Fruit fly (Drosophila melanogaster) whole organism, embryonic: ENCODE data around the gene CheA7a.

Experiments
- Asciz ChIP-seq: fragments of 200-800 bp; sonication (Bioruptor generic); optimal IDR thresholded peaks from 2 replicates; lab custom pipeline; 2017; ENCODE audit warnings: missing biosample characterization, mild to moderate bottlenecking, missing genetic modification characterization, missing genetic modification reagents
- Awh ChIP-seq: fragments of 200-800 bp; sonication (Bioruptor generic); IDR thresholded peaks from 2 replicates; pipeline ENCODE4, ENCODE4 v1.3.6; 2022; ENCODE audit warnings: missing biosample characterization, missing genetic modification characterization
- B-H2 ChIP-seq: fragments of 200-800 bp; sonication (Bioruptor generic); optimal IDR thresholded peaks from 2 replicates; lab custom pipeline; 2018; ENCODE audit warnings: missing biosample characterization, mild to moderate bottlenecking, missing genetic modification characterization
- BtbVII ChIP-seq: fragments of 200-800 bp; sonication (Bioruptor generic); optimal IDR thresholded peaks from 3 replicates; lab custom pipeline; 2017; ENCODE audit warnings: missing biosample characterization, mild to moderate bottlenecking, missing genetic modification characterization
- CG10565 ChIP-seq: fragments of 200-800 bp; sonication (Bioruptor generic); optimal IDR thresholded peaks from 3 replicates; lab custom pipeline; 2016; ENCODE audit warnings: missing biosample characterization, mild to moderate bottlenecking, missing genetic modification characterization
- CG12236 ChIP-seq: fragments of 200-800 bp; sonication (Bioruptor generic); optimal IDR thresholded peaks from 2 replicates; lab custom pipeline; 2016; ENCODE audit warnings: missing biosample characterization, missing genetic modification characterization
- CG12769 ChIP-seq: fragments of 200-800 bp; sonication (Bioruptor generic); optimal IDR thresholded peaks from 2 replicates; lab custom pipeline; 2019; ENCODE audit warnings: missing biosample characterization, mild to moderate bottlenecking, missing genetic modification characterization, moderate library complexity
- CG17829 ChIP-seq: fragments of 200-800 bp; optimal IDR thresholded peaks from 2 replicates; lab custom pipeline; 2019; ENCODE audit warnings: missing biosample characterization, mild to moderate bottlenecking, missing genetic modification characterization, moderate library complexity
- CG2199 ChIP-seq: fragments of 200-800 bp; sonication (Bioruptor generic); IDR thresholded peaks from 3 replicates; pipeline ENCODE4 v1.3.6; 2022; ENCODE audit warnings: missing biosample characterization, missing genetic modification characterization
- CG32532 ChIP-seq: fragments of 200-800 bp; sonication (Bioruptor generic); IDR thresholded peaks from 2 replicates; pipeline ENCODE4 v1.3.6; 2022; ENCODE audit warnings: missing biosample characterization, missing genetic modification characterization
- CG34376 ChIP-seq: fragments of 200-800 bp; sonication (Bioruptor generic); optimal IDR thresholded peaks from 2 replicates; lab custom pipeline; 2018; ENCODE audit warnings: missing biosample characterization, mild to moderate bottlenecking, missing genetic modification characterization
- CG4404 ChIP-seq: fragments of 200-800 bp; sonication (Bioruptor generic); IDR thresholded peaks from 2 replicates; pipeline ENCODE4 v1.3.6; 2022; ENCODE audit warnings: missing biosample characterization, missing genetic modification characterization
- CG4424 ChIP-seq: fragments of 200-800 bp; sonication (Bioruptor generic); optimal IDR thresholded peaks from 3 replicates; lab custom pipeline; 2016; ENCODE audit warnings: missing biosample characterization, missing genetic modification characterization
- CG4730 ChIP-seq: fragments of 200-800 bp; sonication (Bioruptor generic); IDR thresholded peaks from 2 replicates; pipeline ENCODE4 v1.3.6; 2022; ENCODE audit warnings: missing biosample characterization, missing genetic modification characterization
- CG5180 ChIP-seq: fragments of 200-800 bp; sonication (Bioruptor generic); optimal IDR thresholded peaks from 3 replicates; lab custom pipeline; 2017; ENCODE audit warnings: missing biosample characterization, missing genetic modification characterization, mild to moderate bottlenecking, moderate library complexity, missing genetic modification reagents
- CG5953 ChIP-seq: fragments of 200-800 bp; sonication (Bioruptor generic); IDR thresholded peaks from 2 replicates; pipeline ENCODE4 v1.3.6; 2022; ENCODE audit warnings: missing biosample characterization, missing genetic modification characterization
- CG6654 ChIP-seq: fragments of 200-800 bp; sonication (Bioruptor generic); optimal IDR thresholded peaks from 2 replicates; lab custom pipeline; 2017; ENCODE audit warnings: missing biosample characterization, mild to moderate bottlenecking, missing genetic modification characterization
- CG6689 ChIP-seq: fragments of 200-800 bp; sonication (Bioruptor generic); IDR thresholded peaks from 2 replicates; pipeline ENCODE4 v1.3.6; 2022; ENCODE audit warnings: missing biosample characterization, missing genetic modification characterization
- CG7928 ChIP-seq: fragments of 200-800 bp; sonication (Bioruptor generic); optimal IDR thresholded peaks from 2 replicates; lab custom pipeline; 2017; ENCODE audit warnings: missing biosample characterization, mild to moderate bottlenecking, missing genetic modification characterization
- CG8089 ChIP-seq: fragments of 200-800 bp; sonication (Bioruptor generic); optimal IDR thresholded peaks from 3 replicates; lab custom pipeline; 2016; ENCODE audit warnings: missing biosample characterization, missing genetic modification characterization
- CG8478 ChIP-seq: fragments of >200 bp; optimal IDR thresholded peaks from 2 replicates; lab custom pipeline; 2018
- CHES-1-like ChIP-seq: fragments of 200-800 bp; sonication (Bioruptor generic); optimal IDR thresholded peaks from 2 replicates; lab custom pipeline; 2016; ENCODE audit warnings: missing biosample characterization, missing genetic modification characterization
- CoRest ChIP-seq: fragments of 200-800 bp; sonication (Bioruptor generic); optimal IDR thresholded peaks from 3 replicates; lab custom pipeline; 2018; ENCODE audit warnings: missing biosample characterization, mild to moderate bottlenecking, missing genetic modification characterization, moderate library complexity
- D19B ChIP-seq: fragments of 200-800 bp; sonication (Bioruptor generic); optimal IDR thresholded peaks from 2 replicates; lab custom pipeline; 2017; ENCODE audit warnings: missing biosample characterization, mild to moderate bottlenecking, missing genetic modification characterization
- Dll ChIP-seq: fragments of 200-800 bp; sonication (Bioruptor generic); IDR thresholded peaks from 4 replicates; pipeline ENCODE4 v1.3.6; 2022; ENCODE audit warnings: missing biosample characterization, missing genetic modification characterization; ENCODE audit not compliant: partially characterized antibody
- E2f2 ChIP-seq: fragments of 200-800 bp; sonication (Bioruptor generic); IDR thresholded peaks from 2 replicates; pipeline ENCODE4 v1.3.6; 2022; ENCODE audit warnings: missing biosample characterization, missing genetic modification characterization
- Elba2 ChIP-seq: fragments of 200-800 bp; sonication (Bioruptor generic); optimal IDR thresholded peaks from 3 replicates; lab custom pipeline; 2016; ENCODE audit warnings: missing biosample characterization, missing genetic modification characterization
- Fer1 ChIP-seq: fragments of 200-800 bp; sonication (Bioruptor generic); optimal IDR thresholded peaks from 2 replicates; lab custom pipeline; 2017; ENCODE audit warnings: missing biosample characterization, mild to moderate bottlenecking, missing genetic modification characterization
- Fer3 ChIP-seq: fragments of 200-800 bp; sonication (Bioruptor generic); optimal IDR thresholded peaks from 2 replicates; lab custom pipeline; 2018; ENCODE audit warnings: missing biosample characterization, mild to moderate bottlenecking, missing genetic modification characterization, moderate library complexity
- HLHmδ ChIP-seq: fragments of 200-800 bp; sonication (Bioruptor generic); optimal IDR thresholded peaks from 2 replicates; lab custom pipeline; 2018; ENCODE audit warnings: missing biosample characterization, mild to moderate bottlenecking, missing genetic modification characterization, moderate library complexity
- Hmr ChIP-seq: fragments of 200-800 bp; sonication (Bioruptor generic); optimal IDR thresholded peaks from 3 replicates; lab custom pipeline; 2017; ENCODE audit warnings: mild to moderate bottlenecking, missing biosample characterization, missing genetic modification reagents, missing genetic modification characterization
- Lpt ChIP-seq: fragments of >200 bp; optimal IDR thresholded peaks from 2 replicates; lab custom pipeline; 2018; ENCODE audit warnings: missing biosample characterization, missing genetic modification characterization
- Med ChIP-seq: fragments of 200-800 bp; sonication (Bioruptor generic); peaks from one replicate; lab custom pipeline; 2016; ENCODE audit warnings: missing biosample characterization, missing genetic modification characterization, mild to moderate bottlenecking, inconsistent platforms, moderate library complexity
- Mrtf ChIP-seq: fragments of 200-800 bp; sonication (Bioruptor generic); IDR thresholded peaks from 3 replicates; pipeline ENCODE4 v1.3.6; 2022; ENCODE audit warnings: missing biosample characterization, missing genetic modification characterization
- Opbp ChIP-seq: fragments of 200-800 bp; sonication (Bioruptor generic); IDR thresholded peaks from 3 replicates; pipeline ENCODE4 v1.3.6; 2022; ENCODE audit warnings: missing biosample characterization, missing genetic modification characterization; ENCODE audit not compliant: partially characterized antibody
- Poxn ChIP-seq: fragments of 200-800 bp; sonication (Bioruptor generic); IDR thresholded peaks from 2 replicates; pipeline ENCODE4 v1.3.6; 2022; ENCODE audit warnings: missing biosample characterization, missing genetic modification characterization
- cato ChIP-seq: fragments of 200-800 bp; sonication (Bioruptor generic); optimal IDR thresholded peaks from 2 replicates; lab custom pipeline; 2016; ENCODE audit warnings: missing biosample characterization, missing genetic modification characterization, borderline replicate concordance
- cg ChIP-seq: fragments of 200-800 bp; sonication (Bioruptor generic); optimal IDR thresholded peaks from 3 replicates; lab custom pipeline; 2019; ENCODE audit warnings: missing biosample characterization, mild to moderate bottlenecking, missing genetic modification characterization, moderate library complexity
- exex ChIP-seq: fragments of 200-800 bp; sonication (Bioruptor generic); optimal IDR thresholded peaks from 4 replicates; lab custom pipeline; 2018; ENCODE audit warnings: missing biosample characterization, mild to moderate bottlenecking, missing genetic modification characterization, moderate library complexity
- fd3F ChIP-seq: fragments of 200-800 bp; sonication (Bioruptor generic); optimal IDR thresholded peaks from 2 replicates; lab custom pipeline; 2018; ENCODE audit warnings: missing biosample characterization, mild to moderate bottlenecking, missing genetic modification characterization, moderate library complexity
- ftz-f1 ChIP-seq: fragments of 200-800 bp; sonication (Bioruptor generic); optimal IDR thresholded peaks from 2 replicates; lab custom pipeline; 2016; ENCODE audit warnings: missing biosample characterization, missing genetic modification characterization
- pb ChIP-seq: fragments of 200-800 bp; sonication (Bioruptor generic); optimal IDR thresholded peaks from 3 replicates; lab custom pipeline; 2016; ENCODE audit warnings: missing biosample characterization, missing genetic modification characterization
- pros ChIP-seq: fragments of 200-800 bp; sonication (Bioruptor generic); optimal IDR thresholded peaks from 3 replicates; lab custom pipeline; 2019; ENCODE audit warnings: missing biosample characterization, mild to moderate bottlenecking, missing genetic modification characterization, moderate library complexity
- repo ChIP-seq: fragments of 200-800 bp; sonication (Bioruptor generic); optimal IDR thresholded peaks from 2 replicates; lab custom pipeline; 2016; ENCODE audit warnings: missing biosample characterization, missing genetic modification characterization
- stc ChIP-seq: fragments of 200-800 bp; sonication (Bioruptor generic); IDR thresholded peaks from 2 replicates; pipeline ENCODE4 v1.3.6; 2022; ENCODE audit warnings: missing biosample characterization, missing genetic modification characterization
- stwl ChIP-seq: fragments of 200-800 bp; sonication (Bioruptor generic); optimal IDR thresholded peaks from 3 replicates; lab custom pipeline; 2018; ENCODE audit warnings: missing biosample characterization, mild to moderate bottlenecking, missing genetic modification characterization, moderate library complexity
- trem ChIP-seq: fragments of 200-800 bp; optimal IDR thresholded peaks from 3 replicates; lab custom pipeline; 2019; ENCODE audit warnings: missing biosample characterization, mild to moderate bottlenecking, missing genetic modification characterization, moderate library complexity
- usp ChIP-seq: fragments of >200 bp; optimal IDR thresholded peaks from 2 replicates; lab custom pipeline; 2017; ENCODE audit warnings: missing biosample characterization, missing genetic modification characterization
- zfh1 ChIP-seq: fragments of 200-800 bp; sonication (Bioruptor generic); IDR thresholded peaks from 3 replicates; pipeline ENCODE4 v1.3.6; 2022; ENCODE audit warnings: missing biosample characterization, missing genetic modification characterization

CheA7a gene

DNA sequence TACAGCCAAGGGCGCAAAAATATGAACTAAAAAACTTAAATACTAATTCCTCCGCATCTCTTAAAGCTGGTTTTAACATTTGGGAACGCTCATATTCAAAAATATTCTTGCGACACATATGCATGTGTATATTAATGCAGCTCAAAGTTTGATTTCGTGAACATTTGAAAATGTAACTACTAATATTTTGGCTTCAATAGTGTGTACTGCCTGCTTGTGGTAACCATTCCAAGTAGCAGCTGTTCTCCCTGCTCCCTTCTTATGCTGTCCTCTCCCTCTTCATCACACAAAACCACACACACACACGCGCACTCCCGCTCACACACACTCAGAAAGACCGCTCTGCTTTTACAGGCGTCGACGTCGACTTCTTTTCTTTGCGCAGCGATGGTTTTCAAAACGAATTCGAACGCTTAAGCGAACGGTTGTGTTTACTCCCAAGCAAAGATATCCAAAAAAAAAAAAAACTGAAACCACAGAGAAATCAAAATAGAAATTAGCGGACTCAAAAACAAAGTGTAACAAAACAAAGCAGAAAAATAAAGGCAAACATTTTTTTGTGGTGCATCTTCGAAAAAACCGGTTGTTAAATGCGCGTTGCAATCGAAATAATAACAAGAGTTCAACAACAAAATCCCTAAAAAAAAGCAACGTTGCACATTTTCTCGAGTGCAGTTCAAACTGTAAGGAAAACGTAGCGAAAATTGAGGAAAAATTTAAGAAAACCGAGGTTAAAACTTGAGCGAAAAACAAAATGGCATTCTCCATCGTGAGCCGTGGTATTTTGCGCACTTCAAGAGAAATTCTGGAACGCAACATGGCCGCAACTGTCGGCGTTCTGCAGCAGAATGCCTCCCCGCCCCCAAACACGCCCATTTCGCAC, 40.7 kb upstream of the CheA7a start, which contains the start of gene CBP (continued):
- peak; percentile 96 for TF ChIP-seq CG2199 (GFP tag; lab: Robert Waterston, UW)
- no peak for TF ChIP-seq CG8478 (lab: Kevin White, UChicago)
- TF ChIP-seq CG5180, result peak; percentile 91
- TF ChIP-seq cato (GFP tag; lab: Kevin White, UChicago), result peak; percentile 96
- TF ChIP-seq Elba2, result peak; percentile 79
- peak; percentile 86 for TF ChIP-seq cg (GFP tag; lab: Kevin White, UChicago)
- peak; percentile 98 for TF ChIP-seq zfh1 (GFP tag; lab: Robert Waterston, UW)
- peak; percentile 99 for TF ChIP-seq pros (GFP tag; lab: Kevin White, UChicago)
- peak; percentile 96 for TF ChIP-seq Awh (GFP tag; lab: Robert Waterston, UW)
- TF ChIP-seq fd3F (GFP tag; lab: Kevin White, UChicago), result peak; percentile 94
- peak; percentile 85 for TF ChIP-seq B-H2 (GFP tag; lab: Kevin White, UChicago)
- peak; percentile 98 for TF ChIP-seq CoRest (tag; lab: Kevin White, UChicago)
- peak; percentile 86 for TF ChIP-seq D19B (GFP tag; lab: Kevin White, UChicago)
- TF ChIP-seq repo (GFP tag; lab: Kevin White, UChicago), result peak; percentile 96
- peak; percentile 97 for TF ChIP-seq stc (GFP tag; lab: Robert Waterston, UW)
- TF ChIP-seq Med (GFP tag; lab: Kevin White, UChicago), result peak; percentile 100
- peak; percentile 93 for TF ChIP-seq CG4730 (GFP tag; lab: Robert Waterston, UW)
- peak; percentile 91 for TF ChIP-seq CG5953 (GFP tag; lab: Robert Waterston, UW)
- TF ChIP-seq CG4424 (GFP tag; lab: Kevin White, UChicago), result peak; percentile 98
- TF ChIP-seq CG4404 (GFP tag; lab: Robert Waterston, UW), result peak; percentile 93
- peak; percentile 67 for TF ChIP-seq Poxn (GFP tag; lab: Robert Waterston, UW)
- TF ChIP-seq CG12236, result peak; percentile 97
- TF ChIP-seq CG32532 (GFP tag; lab: Robert Waterston, UW), result peak; percentile 94
- peak; percentile 96 for TF ChIP-seq BtbVII (GFP tag; lab: Kevin White, UChicago)
- TF ChIP-seq Fer1, result peak; percentile 97
- TF ChIP-seq Lpt (GFP tag; lab: Kevin White, UChicago), result no peak
- peak; percentile 91 for TF ChIP-seq pb (GFP tag; lab: Kevin White, UChicago)
- no peak for TF ChIP-seq HLHmδ (GFP tag; lab: Kevin White, UChicago)
- TF ChIP-seq Hmr (GFP tag; lab: Kevin White, UChicago), result peak; percentile 97
- no peak for TF ChIP-seq usp (GFP tag; lab: Kevin White, UChicago)
- TF ChIP-seq CG6654 (GFP tag; lab: Kevin White, UChicago), result peak; percentile 87
- TF ChIP-seq E2f2 (GFP tag; lab: Robert Waterston, UW), result peak; percentile 81
- TF ChIP-seq CHES-1-like, result peak; percentile 94
- 0 out of 3 replicates have a peak, but pooled peaks have one; percentile 31 for TF ChIP-seq Opbp (GFP tag; lab: Robert Waterston, UW)
- peak; percentile 91 for TF ChIP-seq CG34376
- TF ChIP-seq CG6689 (GFP tag; lab: Robert Waterston, UW), result peak; percentile 96
- TF ChIP-seq CG8089 (GFP tag; lab: Kevin White, UChicago), result peak; percentile 98
- no peak for TF ChIP-seq Dll (GFP tag; lab: Robert Waterston, UW)
- TF ChIP-seq Mrtf (GFP tag; lab: Robert Waterston, UW), result peak; percentile 95
- peak; percentile 78 for TF ChIP-seq exex
- peak; percentile 98 for TF ChIP-seq CG12769 (tag; lab: Kevin White, UChicago)
- peak; percentile 74 for TF ChIP-seq CG7928 (GFP tag; lab: Kevin White, UChicago)
- peak; percentile 93 for TF ChIP-seq CG10565
- peak; percentile 86 for TF ChIP-seq stwl (tag; lab: Kevin White, UChicago)
- TF ChIP-seq CG17829 (tag; lab: Kevin White, UChicago), result peak; percentile 99
- peak; percentile 97 for TF ChIP-seq trem (tag; lab: Kevin White, UChicago)
- peak; percentile 69 for TF ChIP-seq ftz-f1 (GFP tag; lab: Kevin White, UChicago)
- TF ChIP-seq Fer3 (tag; lab: Kevin White, UChicago), result peak; percentile 96
- TF ChIP-seq Asciz (GFP tag; lab: Kevin White, UChicago), result peak; percentile 98
